Worm (Caenorhabditis elegans): ENCODE data around the gene kcc-1.
A peak's percentile ranks its signal among the peaks of the same experiment; 100 is the strongest.

ce11 chrIV:7182818-7183217, 23.3 kb upstream of the kcc-1 start:
- TF ChIP-seq ama-1 (optimal IDR thresholded peaks at IDR 0.05) (no peak), ama-1 (GFP tag; optimal IDR thresholded peaks at IDR 0.05) (no peak), hrde-1 (tag; optimal IDR thresholded peaks at IDR 0.05; ENCODE audit: borderline replicate concordance) (no peak), gei-17 (GFP tag; optimal IDR thresholded peaks at IDR 0.05) (no peak), hsf-1 (GFP tag; IDR thresholded peaks at IDR 0.05) (no peak), let-607 (tag; optimal IDR thresholded peaks at IDR 0.05) (peak; percentile 60 to 85), attf-6 (GFP tag; IDR thresholded peaks at IDR 0.05) (no peak), ztf-18 (tag; optimal IDR thresholded peaks at IDR 0.05) (no peak), unc-130 (GFP tag; optimal IDR thresholded peaks at IDR 0.05) (no peak)
